Fruit fly (Drosophila melanogaster) whole organism, wandering third instar larva: Measurements from ENCODE around the gene CG15432.

Experiments
- Abd-B ChIP-seq: fragments of >200 bp; optimal IDR thresholded peaks from 2 replicates; lab custom pipeline; 2017; ENCODE audit warnings: missing biosample characterization, missing genetic modification characterization
- CG32264 ChIP-seq: fragments of 200-800 bp; sonication (Bioruptor generic); optimal IDR thresholded peaks from 2 replicates; lab custom pipeline; 2016; ENCODE audit warnings: missing biosample characterization, missing genetic modification characterization
- CG9705 ChIP-seq: fragments of 200-800 bp; sonication (Bioruptor generic); optimal IDR thresholded peaks from 2 replicates; lab custom pipeline; 2018; ENCODE audit warnings: missing biosample characterization, mild to moderate bottlenecking, missing genetic modification characterization
- CrebA ChIP-seq: fragments of 200-800 bp; sonication (Bioruptor generic); optimal IDR thresholded peaks from 2 replicates; lab custom pipeline; 2016; ENCODE audit warnings: missing biosample characterization, mild to moderate bottlenecking, missing genetic modification characterization, borderline replicate concordance
- Dif ChIP-seq: fragments of 200-275, 200-300 bp; sonication (Bioruptor generic); optimal IDR thresholded peaks from 2 replicates; lab custom pipeline; 2018; ENCODE audit warnings: missing biosample characterization, missing genetic modification characterization; ENCODE audit not compliant: partially characterized antibody
- GATAd ChIP-seq: sonication (Bioruptor generic); optimal IDR thresholded peaks from 2 replicates; lab custom pipeline; 2016; ENCODE audit warnings: missing biosample characterization, missing genetic modification characterization
- HLH106 ChIP-seq: fragments of 200-800 bp; optimal IDR thresholded peaks from 3 replicates; lab custom pipeline; 2019; ENCODE audit warnings: missing biosample characterization, mild to moderate bottlenecking, missing genetic modification characterization, moderate library complexity
- Hnf4 ChIP-seq: fragments of 200-800 bp; sonication (Bioruptor generic); optimal IDR thresholded peaks from 2 replicates; lab custom pipeline; 2016; ENCODE audit warnings: missing biosample characterization, mild to moderate bottlenecking, missing genetic modification characterization
- Hr78 ChIP-seq: fragments of >200 bp; optimal IDR thresholded peaks from 2 replicates; lab custom pipeline; 2017; ENCODE audit warnings: missing biosample characterization, missing genetic modification characterization
- Hr83 ChIP-seq: fragments of 200-300 bp; sonication (Bioruptor generic); optimal IDR thresholded peaks from 2 replicates; lab custom pipeline; 2016; ENCODE audit warnings: missing biosample characterization, mild to moderate bottlenecking, missing genetic modification characterization, moderate library complexity; ENCODE audit not compliant: poor library complexity, severe bottlenecking
- Jra ChIP-seq: sonication (Bioruptor generic); optimal IDR thresholded peaks from 2 replicates; lab custom pipeline; 2016; ENCODE audit warnings: missing biosample characterization, missing genetic modification characterization
- Myc ChIP-seq: fragments of >200 bp; optimal IDR thresholded peaks from 2 replicates; lab custom pipeline; 2017
- N ChIP-seq: fragments of >200 bp; optimal IDR thresholded peaks from 2 replicates; lab custom pipeline; 2018; ENCODE audit warnings: missing biosample characterization, missing external identifiers, missing genetic modification characterization
- OdsH ChIP-seq: fragments of 200-800 bp; sonication (Bioruptor generic); optimal IDR thresholded peaks from 2 replicates; lab custom pipeline; 2016; ENCODE audit warnings: missing biosample characterization, mild to moderate bottlenecking, missing genetic modification characterization
- Rel ChIP-seq, 2 experiments: fragments of 200-800 bp; sonication (Bioruptor generic) in 1 of 2; optimal IDR thresholded peaks; 2 replicates in 1 of 2; 3 replicates in 1 of 2; lab custom pipeline; 2016 to 2019; ENCODE audit warnings: mild to moderate bottlenecking in 2 of 2, missing biosample characterization in 2 of 2, missing genetic modification characterization in 2 of 2, moderate library complexity in 1 of 2
- Sp1 ChIP-seq: fragments of 200-800 bp; sonication (Bioruptor generic); optimal IDR thresholded peaks from 3 replicates; lab custom pipeline; 2019; ENCODE audit warnings: missing biosample characterization, mild to moderate bottlenecking, missing genetic modification characterization, moderate library complexity
- Vsx2 ChIP-seq: fragments of 200-300, 225-300 bp; sonication (Bioruptor generic); optimal IDR thresholded peaks from 2 replicates; lab custom pipeline; 2018; ENCODE audit warnings: missing biosample characterization, missing genetic modification characterization; ENCODE audit not compliant: partially characterized antibody
- brk ChIP-seq: fragments of 200-800 bp; sonication (Bioruptor generic); optimal IDR thresholded peaks from 2 replicates; lab custom pipeline; 2016; ENCODE audit warnings: missing biosample characterization, mild to moderate bottlenecking, missing genetic modification characterization
- dmrt93B ChIP-seq: fragments of 200-800 bp; sonication (Bioruptor generic); optimal IDR thresholded peaks from 2 replicates; lab custom pipeline; 2018; ENCODE audit warnings: missing biosample characterization, mild to moderate bottlenecking, missing genetic modification characterization
- dsf ChIP-seq: sonication (Bioruptor generic); optimal IDR thresholded peaks from 2 replicates; lab custom pipeline; 2016; ENCODE audit warnings: missing biosample characterization, missing genetic modification characterization, borderline replicate concordance
- ey ChIP-seq: fragments of 200-800 bp; sonication (Bioruptor generic); optimal IDR thresholded peaks from 2 replicates; lab custom pipeline; 2016; ENCODE audit warnings: missing biosample characterization, missing genetic modification characterization
- foxo ChIP-seq, 2 experiments: fragments of 200-800 bp; sonication (Bioruptor generic); optimal IDR thresholded peaks; 2 replicates in 1 of 2; 3 replicates in 1 of 2; lab custom pipeline; 2016 to 2017; ENCODE audit warnings: missing biosample characterization in 2 of 2, missing genetic modification characterization in 2 of 2
- fru ChIP-seq: fragments of 200-800 bp; sonication (Bioruptor generic); optimal IDR thresholded peaks from 3 replicates; lab custom pipeline; 2016; ENCODE audit warnings: missing biosample characterization, mild to moderate bottlenecking, missing genetic modification characterization
- h ChIP-seq: fragments of 200-800 bp; sonication (Bioruptor generic); optimal IDR thresholded peaks from 3 replicates; lab custom pipeline; 2016; ENCODE audit warnings: missing biosample characterization, mild to moderate bottlenecking, missing genetic modification characterization
- lola ChIP-seq: fragments of >200 bp; optimal IDR thresholded peaks from 2 replicates; lab custom pipeline; 2017; ENCODE audit warnings: missing biosample characterization, missing genetic modification characterization
- pan ChIP-seq: fragments of >200 bp; optimal IDR thresholded peaks from 2 replicates; lab custom pipeline; 2017
- rgr ChIP-seq: fragments of 200-800 bp; sonication (Bioruptor generic); optimal IDR thresholded peaks from 3 replicates; lab custom pipeline; 2016; ENCODE audit warnings: missing biosample characterization, mild to moderate bottlenecking, missing genetic modification characterization
- sage ChIP-seq: fragments of 200-800 bp; sonication (Bioruptor generic); optimal IDR thresholded peaks from 2 replicates; lab custom pipeline; 2016; ENCODE audit warnings: missing biosample characterization, mild to moderate bottlenecking, missing genetic modification characterization
- tai ChIP-seq: sonication (Bioruptor generic); optimal IDR thresholded peaks from 2 replicates; lab custom pipeline; 2016; ENCODE audit warnings: missing biosample characterization, missing genetic modification characterization
- usp ChIP-seq: fragments of >200 bp; optimal IDR thresholded peaks from 2 replicates; lab custom pipeline; 2017; ENCODE audit warnings: missing biosample characterization, missing genetic modification characterization
- woc ChIP-seq: sonication (Bioruptor generic); optimal IDR thresholded peaks from 2 replicates; lab custom pipeline; 2016; ENCODE audit warnings: missing biosample characterization, mild to moderate bottlenecking, missing genetic modification characterization

The CG15432 gene

dm6 chr2L:4416089-4416488 is 26.0 kb upstream of the CG15432 start:
- TF ChIP-seq Rel (GFP tag; optimal IDR thresholded peaks at IDR 0.05; lab: Kevin White, UChicago) = no peak
- TF ChIP-seq Rel (tag; optimal IDR thresholded peaks at IDR 0.05; lab: Kevin White, UChicago) = no peak
- no peak for TF ChIP-seq Abd-B (GFP tag; lab: Kevin White, UChicago)
- TF ChIP-seq fru (GFP tag; lab: Kevin White, UChicago) = peak; percentile 1
- TF ChIP-seq foxo (GFP tag; optimal IDR thresholded peaks at IDR 0.05; lab: Kevin White, UChicago) = peak in 1 of 2 experiments; percentile 1
- TF ChIP-seq ey (GFP tag; lab: Kevin White, UChicago) = peak; percentile 13

dm6 chr2L:4416903-4417302 is 25.2 kb upstream of the CG15432 start:
- no peak for TF ChIP-seq GATAd (GFP tag; lab: Kevin White, UChicago)
- TF ChIP-seq OdsH (GFP tag; lab: Kevin White, UChicago) = peak; percentile 8
- no peak for TF ChIP-seq brk (GFP tag; lab: Kevin White, UChicago)
- TF ChIP-seq usp = no peak
- peak; percentile 21 for TF ChIP-seq ey (GFP tag; lab: Kevin White, UChicago)
- TF ChIP-seq h = peak; percentile 18
- TF ChIP-seq foxo (GFP tag; optimal IDR thresholded peaks at IDR 0.05; lab: Kevin White, UChicago) = peak in 1 of 2 experiments; percentile 32
- no peak for TF ChIP-seq Jra (GFP tag; lab: Kevin White, UChicago)
- TF ChIP-seq HLH106 (tag; lab: Kevin White, UChicago) = peak; percentile 50
- no peak for TF ChIP-seq pan (lab: Kevin White, UChicago)
- no peak for TF ChIP-seq Rel (GFP tag; optimal IDR thresholded peaks at IDR 0.05; lab: Kevin White, UChicago)
- no peak for TF ChIP-seq Rel (tag; optimal IDR thresholded peaks at IDR 0.05; lab: Kevin White, UChicago)
- TF ChIP-seq woc = no peak
- TF ChIP-seq Sp1 (GFP tag; lab: Kevin White, UChicago) = peak; percentile 47
- TF ChIP-seq fru (GFP tag; lab: Kevin White, UChicago) = peak; percentile 30
- TF ChIP-seq N (GFP tag; lab: Kevin White, UChicago) = no peak
- no peak for TF ChIP-seq lola
- TF ChIP-seq Vsx2 (GFP tag; lab: Kevin White, UChicago) = no peak
- TF ChIP-seq, all 38 proteins: peak for 7

- TF ChIP-seq h (no peak), CG32264 (GFP tag; lab: Kevin White, UChicago) (no peak), brk (GFP tag; lab: Kevin White, UChicago) (no peak), GATAd (GFP tag; lab: Kevin White, UChicago) (no peak), dmrt93B (GFP tag; lab: Kevin White, UChicago) (no peak), Abd-B (GFP tag; lab: Kevin White, UChicago) (no peak), Hr83 (GFP tag; lab: Kevin White, UChicago) (no peak), Jra (GFP tag; lab: Kevin White, UChicago) (no peak), Vsx2 (GFP tag; lab: Kevin White, UChicago) (no peak), rgr (GFP tag; lab: Kevin White, UChicago) (no peak), pan (lab: Kevin White, UChicago) (no peak), tai (GFP tag; lab: Kevin White, UChicago) (no peak), foxo (GFP tag; optimal IDR thresholded peaks at IDR 0.05; lab: Kevin White, UChicago) (no peak), CrebA (GFP tag; lab: Kevin White, UChicago) (no peak), Myc (lab: Kevin White, UChicago) (no peak), ey (GFP tag; lab: Kevin White, UChicago) (no peak), dsf (GFP tag; lab: Kevin White, UChicago) (no peak)
Measured at dm6 chr2L:4417982-4418381, 24.1 kb upstream of the CG15432 start.

dm6 chr2L:4418819-4419218 is 23.3 kb upstream of the CG15432 start:
- TF ChIP-seq usp = no peak
- no peak for TF ChIP-seq Hnf4 (GFP tag; lab: Kevin White, UChicago)
- no peak for TF ChIP-seq Abd-B (GFP tag; lab: Kevin White, UChicago)
- TF ChIP-seq Hr78 (GFP tag; lab: Kevin White, UChicago) = no peak
- no peak for TF ChIP-seq woc
- no peak for TF ChIP-seq Hr83 (GFP tag; lab: Kevin White, UChicago)
- TF ChIP-seq Dif (GFP tag; lab: Kevin White, UChicago) = no peak
- no peak for TF ChIP-seq sage
- no peak for TF ChIP-seq lola
- no peak for TF ChIP-seq CG9705 (GFP tag; lab: Kevin White, UChicago)
- no peak for TF ChIP-seq HLH106 (tag; lab: Kevin White, UChicago)
- no peak for TF ChIP-seq Rel (GFP tag; optimal IDR thresholded peaks at IDR 0.05; lab: Kevin White, UChicago)
- TF ChIP-seq Rel (tag; optimal IDR thresholded peaks at IDR 0.05; lab: Kevin White, UChicago) = no peak
